Fruit fly (Drosophila melanogaster) whole organism, prepupa: ENCODE results near the gene Hmbs.
A peak's percentile ranks its signal among the peaks of the same experiment; 100 is the strongest.

Experiments used
- Blimp-1 ChIP-seq: fragments of 200-800 bp; sonication (Bioruptor generic); optimal IDR thresholded peaks from 3 replicates; lab custom pipeline; 2017; ENCODE audit warnings: missing biosample characterization, missing genetic modification characterization, mild to moderate bottlenecking, moderate library complexity, missing genetic modification reagents
- CG10631 ChIP-seq: fragments of 200-800 bp; sonication (Bioruptor generic); optimal IDR thresholded peaks from 2 replicates; lab custom pipeline; 2016; ENCODE audit warnings: missing biosample characterization, missing genetic modification characterization
- CG10669 ChIP-seq: fragments of 200-800 bp; sonication (Bioruptor generic); optimal IDR thresholded peaks from 3 replicates; lab custom pipeline; 2018; ENCODE audit warnings: missing biosample characterization, mild to moderate bottlenecking, missing genetic modification characterization, moderate library complexity
- CG11294 ChIP-seq: fragments of 200-800 bp; sonication (Bioruptor generic); IDR thresholded peaks from 2 replicates; pipeline ENCODE4 v1.3.6; 2022; ENCODE audit warnings: missing biosample characterization, missing genetic modification characterization
- CG11762 ChIP-seq: fragments of 200-800 bp; sonication (Bioruptor generic); optimal IDR thresholded peaks from 3 replicates; lab custom pipeline; 2016; ENCODE audit warnings: missing biosample characterization, missing genetic modification characterization; ENCODE audit not compliant: insufficient read depth
- CG11902 ChIP-seq: fragments of 200-800 bp; sonication (Bioruptor generic); optimal IDR thresholded peaks from 3 replicates; lab custom pipeline; 2016; ENCODE audit warnings: missing biosample characterization, missing genetic modification characterization
- CG15336 ChIP-seq: fragments of 200-800 bp; sonication (Bioruptor generic); IDR thresholded peaks from 2 replicates; pipeline ENCODE4 v1.3.6; 2022; ENCODE audit warnings: missing biosample characterization, missing genetic modification characterization
- CG1621 ChIP-seq: fragments of 200-800 bp; sonication (Bioruptor generic); optimal IDR thresholded peaks from 3 replicates; lab custom pipeline; 2018; ENCODE audit warnings: missing biosample characterization, mild to moderate bottlenecking, missing genetic modification characterization
- CG16779 ChIP-seq: fragments of 200-800 bp; sonication (Bioruptor generic); optimal IDR thresholded peaks from 3 replicates; lab custom pipeline; 2017; ENCODE audit warnings: missing biosample characterization, mild to moderate bottlenecking, missing genetic modification characterization
- CG31627 ChIP-seq: fragments of 200-800 bp; sonication (Bioruptor generic); optimal IDR thresholded peaks from 3 replicates; lab custom pipeline; 2016; ENCODE audit warnings: missing biosample characterization, missing genetic modification characterization
- CG32006 ChIP-seq: fragments of 200-800 bp; sonication (Bioruptor generic); optimal IDR thresholded peaks from 3 replicates; lab custom pipeline; 2017; ENCODE audit warnings: missing biosample characterization, mild to moderate bottlenecking, missing genetic modification characterization
- CG34406 ChIP-seq: fragments of 200-800 bp; sonication (Bioruptor generic); optimal IDR thresholded peaks from 3 replicates; lab custom pipeline; 2016; ENCODE audit warnings: missing biosample characterization, missing genetic modification characterization
- CG3919 ChIP-seq: fragments of 200-800 bp; sonication (Bioruptor generic); optimal IDR thresholded peaks from 3 replicates; lab custom pipeline; 2016; ENCODE audit warnings: missing biosample characterization, missing genetic modification characterization
- CG4318 ChIP-seq: fragments of 200-800 bp; sonication (Bioruptor generic); optimal IDR thresholded peaks from 3 replicates; lab custom pipeline; 2017; ENCODE audit warnings: missing biosample characterization, mild to moderate bottlenecking, missing genetic modification characterization
- CG6163 ChIP-seq: fragments of 200-800 bp; sonication (Bioruptor generic); IDR thresholded peaks from 3 replicates; pipeline ENCODE4 v1.3.6; 2022; ENCODE audit warnings: missing biosample characterization, missing genetic modification characterization
- CG6276 ChIP-seq: fragments of 200-800 bp; sonication (Bioruptor generic); optimal IDR thresholded peaks from 2 replicates; lab custom pipeline; 2017; ENCODE audit warnings: missing biosample characterization, mild to moderate bottlenecking, missing genetic modification characterization
- CG6792 ChIP-seq: fragments of 200-800 bp; sonication (Bioruptor generic); optimal IDR thresholded peaks from 3 replicates; lab custom pipeline; 2016; ENCODE audit warnings: missing biosample characterization, missing genetic modification characterization
- CG6808 ChIP-seq: fragments of 200-800 bp; sonication (Bioruptor generic); optimal IDR thresholded peaks from 3 replicates; lab custom pipeline; 2017; ENCODE audit warnings: missing biosample characterization, missing genetic modification characterization, mild to moderate bottlenecking, moderate library complexity, missing genetic modification reagents
- CG7368 ChIP-seq: fragments of 200-800 bp; sonication (Bioruptor generic); optimal IDR thresholded peaks from 3 replicates; lab custom pipeline; 2016; ENCODE audit warnings: missing biosample characterization, missing genetic modification characterization
- CG8119 ChIP-seq: fragments of 200-800 bp; sonication (Bioruptor generic); IDR thresholded peaks from 3 replicates; pipeline ENCODE4 v1.3.6; 2022; ENCODE audit warnings: missing biosample characterization, missing genetic modification characterization
- CG8319 ChIP-seq: fragments of 200-800 bp; sonication (Bioruptor generic); optimal IDR thresholded peaks from 3 replicates; lab custom pipeline; 2016; ENCODE audit warnings: missing biosample characterization, missing genetic modification characterization
- CG8632 ChIP-seq: fragments of 200-800 bp; sonication (Bioruptor generic); optimal IDR thresholded peaks from 3 replicates; lab custom pipeline; 2016; ENCODE audit warnings: missing biosample characterization, missing genetic modification characterization
- CG9139 ChIP-seq: fragments of 200-800 bp; sonication (Bioruptor generic); optimal IDR thresholded peaks from 3 replicates; lab custom pipeline; 2017; ENCODE audit warnings: missing biosample characterization, mild to moderate bottlenecking, missing genetic modification characterization
- Eip75B ChIP-seq: fragments of 200-800 bp; sonication (Bioruptor generic); optimal IDR thresholded peaks from 3 replicates; lab custom pipeline; 2016; ENCODE audit warnings: missing biosample characterization, missing genetic modification characterization
- Eip78C ChIP-seq: fragments of 200-800 bp; sonication (Bioruptor generic); peaks from one replicate; lab custom pipeline; 2016; ENCODE audit warnings: missing biosample characterization, missing genetic modification characterization
- Eip93F ChIP-seq: fragments of 200-800 bp; sonication (Bioruptor generic); optimal IDR thresholded peaks from 2 replicates; lab custom pipeline; 2016; ENCODE audit warnings: missing biosample characterization, mild to moderate bottlenecking, missing genetic modification characterization
- Ets21C ChIP-seq: fragments of 200-800 bp; sonication (Bioruptor generic); optimal IDR thresholded peaks from 3 replicates; lab custom pipeline; 2016; ENCODE audit warnings: missing biosample characterization, missing genetic modification characterization
- Ets96B ChIP-seq: fragments of 200-800 bp; optimal IDR thresholded peaks from 2 replicates; lab custom pipeline; 2019; ENCODE audit warnings: missing biosample characterization, mild to moderate bottlenecking, missing genetic modification characterization, moderate library complexity
- Gug ChIP-seq: fragments of 200-800 bp; sonication (Bioruptor generic); IDR thresholded peaks from 2 replicates; pipeline ENCODE4 v1.3.6; 2022; ENCODE audit warnings: missing biosample characterization, missing genetic modification characterization
- Hr39 ChIP-seq: fragments of 200-800 bp; sonication (Bioruptor generic); optimal IDR thresholded peaks from 2 replicates; lab custom pipeline; 2016; ENCODE audit warnings: missing biosample characterization, missing genetic modification characterization
- Hr4 ChIP-seq: fragments of 200-800 bp; sonication (Bioruptor generic); optimal IDR thresholded peaks from 3 replicates; lab custom pipeline; 2016; ENCODE audit warnings: missing biosample characterization, missing genetic modification characterization
- Lpt ChIP-seq: fragments of 200-800 bp; sonication (Bioruptor generic); optimal IDR thresholded peaks from 3 replicates; lab custom pipeline; 2016; ENCODE audit warnings: missing biosample characterization, missing genetic modification characterization
- Met ChIP-seq: fragments of 200-800 bp; sonication (Bioruptor generic); optimal IDR thresholded peaks from 3 replicates; lab custom pipeline; 2016; ENCODE audit warnings: missing biosample characterization, missing genetic modification characterization
- OdsH ChIP-seq: fragments of 200-800 bp; sonication (Bioruptor generic); optimal IDR thresholded peaks from 3 replicates; lab custom pipeline; 2016; ENCODE audit warnings: missing biosample characterization, missing genetic modification characterization
- Smox ChIP-seq: fragments of 200-800 bp; sonication (Bioruptor generic); optimal IDR thresholded peaks from 3 replicates; lab custom pipeline; 2016; ENCODE audit warnings: missing biosample characterization, missing genetic modification characterization
- Sox102F ChIP-seq: fragments of 200-800 bp; sonication (Bioruptor generic); optimal IDR thresholded peaks from 2 replicates; lab custom pipeline; 2016; ENCODE audit warnings: missing biosample characterization, mild to moderate bottlenecking, missing genetic modification characterization
- Sox14 ChIP-seq: fragments of 200-800 bp; sonication (Bioruptor generic); optimal IDR thresholded peaks from 3 replicates; lab custom pipeline; 2016; ENCODE audit warnings: missing biosample characterization, missing genetic modification characterization
- Sox15 ChIP-seq: fragments of 200-800 bp; sonication (Bioruptor generic); optimal IDR thresholded peaks from 3 replicates; lab custom pipeline; 2016; ENCODE audit warnings: missing biosample characterization, missing genetic modification characterization
- achi ChIP-seq: fragments of 200-800 bp; sonication (Bioruptor generic); optimal IDR thresholded peaks from 3 replicates; lab custom pipeline; 2016; ENCODE audit warnings: missing biosample characterization, missing genetic modification characterization
- acj6 ChIP-seq: fragments of 200-800 bp; sonication (Bioruptor generic); optimal IDR thresholded peaks from 3 replicates; lab custom pipeline; 2016; ENCODE audit warnings: missing biosample characterization, missing genetic modification characterization
- dac ChIP-seq: fragments of 200-800 bp; sonication (Bioruptor generic); optimal IDR thresholded peaks from 2 replicates; lab custom pipeline; 2017; ENCODE audit warnings: missing biosample characterization, mild to moderate bottlenecking, missing genetic modification characterization
- dsx ChIP-seq: fragments of 200-800 bp; optimal IDR thresholded peaks from 3 replicates; lab custom pipeline; 2019; ENCODE audit warnings: missing biosample characterization, mild to moderate bottlenecking, missing genetic modification characterization, moderate library complexity; ENCODE audit not compliant: poor library complexity, severe bottlenecking
- eg ChIP-seq: fragments of 200-800 bp; sonication (Bioruptor generic); IDR thresholded peaks from 3 replicates; pipeline ENCODE4 v1.3.6; 2022; ENCODE audit warnings: missing biosample characterization, missing genetic modification characterization
- esn ChIP-seq: fragments of 200-800 bp; sonication (Bioruptor generic); optimal IDR thresholded peaks from 2 replicates; lab custom pipeline; 2016; ENCODE audit warnings: missing biosample characterization, mild to moderate bottlenecking, missing genetic modification characterization, moderate library complexity
- fd85E ChIP-seq: fragments of 200-800 bp; sonication (Bioruptor generic); optimal IDR thresholded peaks from 3 replicates; lab custom pipeline; 2016; ENCODE audit warnings: missing biosample characterization, missing genetic modification characterization
- fkh ChIP-seq: fragments of 200-800 bp; sonication (Bioruptor generic); optimal IDR thresholded peaks from 3 replicates; lab custom pipeline; 2017; ENCODE audit warnings: missing biosample characterization, mild to moderate bottlenecking, missing genetic modification characterization, moderate library complexity
- lz ChIP-seq: fragments of 200-800 bp; sonication (Bioruptor generic); optimal IDR thresholded peaks from 3 replicates; lab custom pipeline; 2016; ENCODE audit warnings: missing biosample characterization, missing genetic modification characterization
- net ChIP-seq: fragments of 200-800 bp; sonication (Bioruptor generic); optimal IDR thresholded peaks from 3 replicates; lab custom pipeline; 2016; ENCODE audit warnings: missing biosample characterization, missing genetic modification characterization
- pdm3 ChIP-seq: fragments of 200-800 bp; sonication (Bioruptor generic); optimal IDR thresholded peaks from 3 replicates; lab custom pipeline; 2016; ENCODE audit warnings: missing biosample characterization, missing genetic modification characterization
- spab ChIP-seq: fragments of 200-800 bp; sonication (Bioruptor generic); optimal IDR thresholded peaks from 2 replicates; lab custom pipeline; 2017; ENCODE audit warnings: missing biosample characterization, mild to moderate bottlenecking, missing genetic modification characterization, missing genetic modification reagents
- topi ChIP-seq: fragments of 200-800 bp; sonication (Bioruptor generic); optimal IDR thresholded peaks from 3 replicates; lab custom pipeline; 2016; ENCODE audit warnings: missing biosample characterization, missing genetic modification characterization

The Hmbs gene

DNA sequence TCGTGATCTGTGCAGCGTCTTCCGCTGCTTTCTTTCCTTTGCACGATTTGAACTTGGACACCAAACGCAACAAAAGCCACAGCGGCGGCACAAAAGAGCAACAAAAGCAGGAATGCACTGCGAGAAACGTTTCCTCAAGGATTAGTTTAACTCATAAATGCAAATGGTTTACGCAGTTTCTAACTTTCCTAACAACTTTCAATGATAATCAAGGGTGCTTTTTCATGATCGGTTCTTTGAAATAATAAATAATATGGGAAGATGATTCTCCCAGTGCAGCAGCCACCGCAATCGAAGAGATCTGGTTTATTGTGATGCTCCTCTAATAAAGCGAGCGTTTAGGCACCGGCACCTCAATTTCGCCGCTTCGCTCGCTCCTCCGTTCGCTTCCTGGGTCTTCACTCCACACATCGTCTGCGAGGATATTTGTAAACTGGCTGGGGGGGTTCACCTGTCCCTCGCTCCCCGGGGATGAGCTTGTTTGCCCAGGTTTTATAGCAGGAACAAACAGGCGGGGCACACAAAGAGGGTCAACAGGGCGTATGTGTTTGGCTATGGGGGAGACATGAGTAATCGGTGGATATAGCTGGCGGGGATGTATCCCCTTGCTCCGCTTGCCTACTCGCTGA, 15.5 kb upstream of the Hmbs start:
- TF ChIP-seq Lpt (GFP tag; lab: Kevin White, UChicago) (peak; percentile 94), CG6808 (GFP tag; lab: Kevin White, UChicago) (peak; percentile 83), CG32006 (GFP tag; lab: Kevin White, UChicago) (peak; percentile 97), CG10631 (GFP tag; lab: Kevin White, UChicago) (peak; percentile 95), Met (GFP tag; lab: Kevin White, UChicago) (peak; percentile 99), Sox15 (GFP tag; lab: Kevin White, UChicago) (peak; percentile 89), Hr39 (GFP tag; lab: Kevin White, UChicago) (peak; percentile 98), Sox14 (GFP tag; lab: Kevin White, UChicago) (peak; percentile 98), CG3919 (GFP tag; lab: Kevin White, UChicago) (peak; percentile 97), CG31627 (GFP tag; lab: Kevin White, UChicago) (peak; percentile 98), Eip78C (GFP tag; lab: Kevin White, UChicago) (peak; percentile 97), CG11902 (GFP tag; lab: Kevin White, UChicago) (peak; percentile 91), spab (GFP tag; lab: Kevin White, UChicago) (peak; percentile 83), CG15336 (GFP tag; lab: Robert Waterston, UW) (peak; percentile 96), fd85E (GFP tag; lab: Kevin White, UChicago) (peak; percentile 87), CG6163 (peak; percentile 97), OdsH (GFP tag; lab: Kevin White, UChicago) (peak; percentile 96), CG8319 (GFP tag; lab: Kevin White, UChicago) (peak; percentile 90), CG1621 (tag; lab: Kevin White, UChicago) (peak; percentile 84), dac (peak; percentile 90), Blimp-1 (peak; percentile 89), lz (GFP tag; lab: Kevin White, UChicago) (peak; percentile 97), achi (peak; percentile 96), CG11294 (GFP tag; lab: Robert Waterston, UW) (peak; percentile 82), CG8632 (GFP tag; lab: Kevin White, UChicago) (peak; percentile 90), topi (GFP tag; lab: Kevin White, UChicago) (peak; percentile 97), CG10669 (peak; percentile 83), Ets21C (peak; percentile 95), eg (GFP tag; lab: Robert Waterston, UW) (peak; percentile 92), CG9139 (GFP tag; lab: Kevin White, UChicago) (peak; percentile 67), net (peak; percentile 94), Smox (peak; percentile 97), CG7368 (GFP tag; lab: Kevin White, UChicago) (peak; percentile 91), acj6 (GFP tag; lab: Kevin White, UChicago) (peak; percentile 97), pdm3 (GFP tag; lab: Kevin White, UChicago) (peak; percentile 93), Sox102F (GFP tag; lab: Kevin White, UChicago) (peak; percentile 98), CG4318 (peak; percentile 94), Gug (GFP tag; lab: Robert Waterston, UW) (peak; percentile 91), Hr4 (GFP tag; lab: Kevin White, UChicago) (peak; percentile 96), Eip93F (GFP tag; lab: Kevin White, UChicago) (peak; percentile 97), dsx (GFP tag; lab: Kevin White, UChicago) (peak; percentile 64), fkh (GFP tag; lab: Kevin White, UChicago) (no peak), CG6276 (GFP tag; lab: Kevin White, UChicago) (peak; percentile 91), CG6792 (GFP tag; lab: Kevin White, UChicago) (peak; percentile 95), CG16779 (tag; lab: Kevin White, UChicago) (peak; percentile 76), CG34406 (GFP tag; lab: Kevin White, UChicago) (peak; percentile 94), CG8119 (GFP tag; lab: Robert Waterston, UW) (peak; percentile 96), Ets96B (peak; percentile 91), Eip75B (GFP tag; lab: Kevin White, UChicago) (peak; percentile 96), esn (GFP tag; lab: Kevin White, UChicago) (peak; percentile 99), CG11762 (GFP tag; lab: Kevin White, UChicago) (peak; percentile 91)
